Fruit fly (Drosophila melanogaster): Measurements from ENCODE around the gene CG3349.

CG3349 gene

dm6 chr3L:15011638-15012335 lies 32.4 kb downstream of the CG3349 start:
- peak; percentile 85 for TF ChIP-seq CG8159 (tag; optimal IDR thresholded peaks at IDR 0.05)
- peak; percentile 86 for TF ChIP-seq CG17806 (tag; optimal IDR thresholded peaks at IDR 0.05)
- peak; percentile 64 for TF ChIP-seq Pif1B (GFP tag; optimal IDR thresholded peaks at IDR 0.05)
- peak; percentile 87 for TF ChIP-seq CG4496 (GFP tag; IDR thresholded peaks at IDR 0.05)
- TF ChIP-seq CG15710 (tag; optimal IDR thresholded peaks at IDR 0.05): peak; percentile 86
- TF ChIP-seq CG14655 (GFP tag; optimal IDR thresholded peaks at IDR 0.05): peak; percentile 83
- peak; percentile 66 for TF ChIP-seq D1 (tag; optimal IDR thresholded peaks at IDR 0.05)
- peak; percentile 48 for TF ChIP-seq gl (tag; optimal IDR thresholded peaks at IDR 0.05)
- TF ChIP-seq Snoo (tag; optimal IDR thresholded peaks at IDR 0.05): peak; percentile 39
- TF ChIP-seq Pif1A (GFP tag; optimal IDR thresholded peaks at IDR 0.05): peak; percentile 71
- 0 out of 2 replicates have a peak, but pooled peaks have one; percentile 17 for TF ChIP-seq CG10348 (GFP tag; IDR thresholded peaks at IDR 0.05)
- peak; percentile 82 for TF ChIP-seq CG9948 (tag; optimal IDR thresholded peaks at IDR 0.05)
- TF ChIP-seq rn (GFP tag; IDR thresholded peaks at IDR 0.05): peak; percentile 46; the same call in 1 of the 2 replicates
- TF ChIP-seq CG13204 (GFP tag; optimal IDR thresholded peaks at IDR 0.05): peak; percentile 21
- peak; percentile 72 for TF ChIP-seq CG12605 (GFP tag; IDR thresholded peaks at IDR 0.05)
- peak; percentile 81 for TF ChIP-seq CG32121 (GFP tag; IDR thresholded peaks at IDR 0.05)
- no peak for TF ChIP-seq fd96Ca (GFP tag; IDR thresholded peaks at IDR 0.05)
- TF ChIP-seq CG34367 (tag; optimal IDR thresholded peaks at IDR 0.05): peak; percentile 78
- TF ChIP-seq EcR (GFP tag; optimal IDR thresholded peaks at IDR 0.05): peak; percentile 46
- TF ChIP-seq CG8301 (tag; optimal IDR thresholded peaks at IDR 0.05): peak; percentile 79
- peak; percentile 82 for TF ChIP-seq Ets98B (GFP tag; IDR thresholded peaks at IDR 0.05)

dm6 chr3L:15013296-15013695 lies 33.9 kb downstream of the CG3349 start:
- TF ChIP-seq rn (GFP tag; IDR thresholded peaks at IDR 0.05) (no peak), CG14655 (GFP tag; optimal IDR thresholded peaks at IDR 0.05) (peak; percentile 60), fd96Ca (GFP tag; IDR thresholded peaks at IDR 0.05) (no peak), D1 (tag; optimal IDR thresholded peaks at IDR 0.05) (no peak), CG8301 (tag; optimal IDR thresholded peaks at IDR 0.05) (peak; percentile 55), Snoo (tag; optimal IDR thresholded peaks at IDR 0.05) (peak; percentile 1), CG12605 (GFP tag; IDR thresholded peaks at IDR 0.05) (0 out of 2 replicates have a peak, but pooled peaks have one; percentile 14), CG34367 (tag; optimal IDR thresholded peaks at IDR 0.05) (no peak), Pif1B (GFP tag; optimal IDR thresholded peaks at IDR 0.05) (no peak), CG13204 (GFP tag; optimal IDR thresholded peaks at IDR 0.05) (no peak), CG17806 (tag; optimal IDR thresholded peaks at IDR 0.05) (peak; percentile 55), Pif1A (GFP tag; optimal IDR thresholded peaks at IDR 0.05) (peak; percentile 46), gl (tag; optimal IDR thresholded peaks at IDR 0.05) (no peak), CG32121 (GFP tag; IDR thresholded peaks at IDR 0.05) (no peak), Ets98B (GFP tag; IDR thresholded peaks at IDR 0.05) (no peak), CG8159 (tag; optimal IDR thresholded peaks at IDR 0.05) (peak; percentile 74), CG10348 (GFP tag; IDR thresholded peaks at IDR 0.05) (no peak), CG9948 (tag; optimal IDR thresholded peaks at IDR 0.05) (peak; percentile 64), EcR (GFP tag; optimal IDR thresholded peaks at IDR 0.05) (no peak), CG4496 (GFP tag; IDR thresholded peaks at IDR 0.05) (peak; percentile 41; the same call in 1 of the 3 replicates), CG15710 (tag; optimal IDR thresholded peaks at IDR 0.05) (peak; percentile 71)

DNA sequence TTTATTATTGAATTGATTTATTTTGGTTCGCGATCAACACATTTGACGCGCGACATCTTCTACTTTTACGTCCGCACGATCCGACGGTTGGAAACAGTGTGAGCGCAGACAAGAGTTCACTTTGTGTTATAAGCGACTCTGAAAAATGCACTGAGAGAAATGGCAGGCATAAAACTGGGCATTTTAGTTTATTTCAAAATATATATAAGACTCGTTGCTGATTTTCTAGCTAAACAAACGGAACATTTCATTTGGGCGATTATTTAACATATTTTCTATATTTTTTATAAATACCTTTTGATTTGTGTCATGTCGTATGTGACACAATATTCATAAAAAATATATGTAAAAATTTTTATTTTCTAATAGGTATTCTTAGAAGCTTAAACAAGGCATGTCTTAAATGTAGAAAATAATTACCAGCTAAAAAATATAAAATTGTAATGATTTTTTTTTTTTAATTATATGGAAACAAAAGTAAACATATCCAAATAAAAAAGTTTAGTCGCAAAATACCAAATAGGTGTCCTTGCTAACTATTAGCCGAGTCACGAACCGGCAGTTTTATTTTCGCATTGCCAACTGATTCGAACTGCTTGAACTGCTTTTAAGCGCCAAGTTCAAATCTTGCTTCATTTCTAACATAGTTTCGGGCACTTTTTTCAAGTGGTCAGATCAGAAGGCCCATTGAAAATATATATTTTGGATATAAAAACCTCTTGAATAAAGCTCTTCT lies 34.7 kb downstream of the CG3349 start, which contains the start of gene Reck:
Reck (minus strand) TSS at position 106 of the 736 bp plus-strand sequence.
- TF ChIP-seq CG13204 (GFP tag; optimal IDR thresholded peaks at IDR 0.05): peak; percentile 54
- TF ChIP-seq CG17806 (tag; optimal IDR thresholded peaks at IDR 0.05): peak; percentile 94
- TF ChIP-seq CG8301 (tag; optimal IDR thresholded peaks at IDR 0.05): peak; percentile 87
- TF ChIP-seq gl (tag; optimal IDR thresholded peaks at IDR 0.05): peak; percentile 75
- peak; percentile 86 for TF ChIP-seq CG9948 (tag; optimal IDR thresholded peaks at IDR 0.05)
- peak; percentile 59 for TF ChIP-seq EcR (GFP tag; optimal IDR thresholded peaks at IDR 0.05)
- peak; percentile 95 for TF ChIP-seq CG4496 (GFP tag; IDR thresholded peaks at IDR 0.05)
- peak; percentile 91 for TF ChIP-seq CG32121 (GFP tag; IDR thresholded peaks at IDR 0.05)
- peak; percentile 90 for TF ChIP-seq Pif1A (GFP tag; optimal IDR thresholded peaks at IDR 0.05)
- TF ChIP-seq D1 (tag; optimal IDR thresholded peaks at IDR 0.05): peak; percentile 97
- TF ChIP-seq Ets98B (GFP tag; IDR thresholded peaks at IDR 0.05): peak; percentile 96
- TF ChIP-seq Pif1B (GFP tag; optimal IDR thresholded peaks at IDR 0.05): peak; percentile 91
- peak; percentile 91 for TF ChIP-seq CG14655 (GFP tag; optimal IDR thresholded peaks at IDR 0.05)
- TF ChIP-seq CG15710 (tag; optimal IDR thresholded peaks at IDR 0.05): peak; percentile 83
- TF ChIP-seq CG8159 (tag; optimal IDR thresholded peaks at IDR 0.05): peak; percentile 87
- TF ChIP-seq CG12605 (GFP tag; IDR thresholded peaks at IDR 0.05): peak; percentile 96
- peak; percentile 86 for TF ChIP-seq CG34367 (tag; optimal IDR thresholded peaks at IDR 0.05)
- TF ChIP-seq Snoo (tag; optimal IDR thresholded peaks at IDR 0.05): peak; percentile 79
- peak; percentile 75 for TF ChIP-seq rn (GFP tag; IDR thresholded peaks at IDR 0.05)
- peak; percentile 74 for TF ChIP-seq fd96Ca (GFP tag; IDR thresholded peaks at IDR 0.05)
- TF ChIP-seq CG10348 (GFP tag; IDR thresholded peaks at IDR 0.05): no peak

dm6 chr3L:15021008-15021407 lies 41.6 kb downstream of the CG3349 start:
- TF ChIP-seq CG4496 (GFP tag; IDR thresholded peaks at IDR 0.05): no peak
- no peak for TF ChIP-seq Pif1A (GFP tag; optimal IDR thresholded peaks at IDR 0.05)
- TF ChIP-seq EcR (GFP tag; optimal IDR thresholded peaks at IDR 0.05): no peak
- TF ChIP-seq CG32121 (GFP tag; IDR thresholded peaks at IDR 0.05): no peak
- TF ChIP-seq CG14655 (GFP tag; optimal IDR thresholded peaks at IDR 0.05): no peak
- TF ChIP-seq CG10348 (GFP tag; IDR thresholded peaks at IDR 0.05): no peak
- TF ChIP-seq CG8301 (tag; optimal IDR thresholded peaks at IDR 0.05): no peak
- TF ChIP-seq fd96Ca (GFP tag; IDR thresholded peaks at IDR 0.05): no peak
- TF ChIP-seq D1 (tag; optimal IDR thresholded peaks at IDR 0.05): no peak
- TF ChIP-seq CG17806 (tag; optimal IDR thresholded peaks at IDR 0.05): no peak
- no peak for TF ChIP-seq Ets98B (GFP tag; IDR thresholded peaks at IDR 0.05)
